Fruit fly (Drosophila melanogaster) S2 (cell line): ENCODE results near the gene LanB2.

ENCODE experiments used
- CG8478 ChIP-seq: fragments of >200 bp; optimal IDR thresholded peaks from 2 replicates; lab custom pipeline; 2018
- CTCF ChIP-seq, 2 experiments: fragments of >200 bp; optimal IDR thresholded peaks; 2 replicates each; lab custom pipeline; 2018

- TF ChIP-seq CTCF (optimal IDR thresholded peaks at IDR 0.05; lab: Kevin White, UChicago), result peak in 1 of 2 experiments; percentile 15
- TF ChIP-seq CG8478 (lab: Kevin White, UChicago), result no peak
Observed at dm6 chr3L:9629910-9630309, 15.2 kb downstream of the LanB2 start.
